Worm (Caenorhabditis elegans): ENCODE results near the gene srw-86.

- TF ChIP-seq ztf-11 (tag; optimal IDR thresholded peaks at IDR 0.05) (no peak), snpc-4 (tag; optimal IDR thresholded peaks at IDR 0.05) (no peak), zag-1 (tag; optimal IDR thresholded peaks at IDR 0.05) (no peak), unc-39 (tag; optimal IDR thresholded peaks at IDR 0.05) (no peak), nhr-12 (tag; optimal IDR thresholded peaks at IDR 0.05) (no peak), ceh-16 (tag; optimal IDR thresholded peaks at IDR 0.05) (no peak), jun-1 (tag; optimal IDR thresholded peaks at IDR 0.05) (no peak), unc-62 (GFP tag; optimal IDR thresholded peaks at IDR 0.05) (no peak), R02D3.7 (tag; optimal IDR thresholded peaks at IDR 0.05) (no peak)
These were observed 29.9 kb upstream of the srw-86 start for ce11 chrV:19430351-19430913.

Measured in whole organism, L3 larva.